Fruit fly (Drosophila melanogaster): ENCODE data around the gene CG13124.

DNA sequence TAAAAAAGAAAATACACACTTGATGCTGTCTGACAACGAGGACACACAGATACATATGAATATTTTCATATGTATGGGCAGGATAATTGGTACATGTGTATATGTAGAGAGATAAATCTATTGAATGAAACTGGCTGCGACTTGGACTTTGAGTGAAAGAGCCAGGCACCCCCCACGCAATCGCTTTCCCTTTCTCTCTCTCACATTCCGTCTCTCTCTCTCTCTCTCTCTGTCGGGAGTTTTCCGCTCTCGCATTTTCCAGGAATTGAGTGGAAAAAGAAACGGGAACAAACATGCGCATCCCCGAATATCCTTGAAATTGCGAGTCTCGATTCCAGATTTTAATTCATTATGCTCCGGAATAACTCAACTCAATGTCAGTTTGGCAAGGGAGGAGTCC, 45.0 kb downstream of the CG13124 start:
- TF ChIP-seq EcR (GFP tag; optimal IDR thresholded peaks at IDR 0.05) (no peak), psq (optimal IDR thresholded peaks at IDR 0.05) (no peak), Dll (optimal IDR thresholded peaks at IDR 0.05) (no peak), usp (GFP tag; optimal IDR thresholded peaks at IDR 0.05) (no peak), CG8478 (optimal IDR thresholded peaks at IDR 0.05) (no peak)
